Worm (Caenorhabditis elegans) whole organism, young adult: ENCODE measurements around the gene clec-47.

Source experiments
- B0336.3 ChIP-seq: fragments of 200-800 bp; sonication (Bioruptor generic); IDR thresholded peaks from 2 replicates; pipeline ENCODE4 v1.3.6; 2022; ENCODE audit warnings: missing genetic modification characterization, missing compliant biosample characterization
- F39B2.1 ChIP-seq: fragments of 200-800 bp; sonication (Bioruptor generic); IDR thresholded peaks from 2 replicates; pipeline ENCODE4 v1.3.6; 2022; ENCODE audit warnings: missing genetic modification reagents, missing genetic modification characterization, missing compliant biosample characterization
- Y56A3A.18 ChIP-seq: fragments of 200-800 bp; sonication (Bioruptor generic); IDR thresholded peaks from 2 replicates; pipeline ENCODE4 v1.3.6; 2022; ENCODE audit warnings: missing genetic modification reagents, missing genetic modification characterization, missing compliant biosample characterization
- ZK185.1 ChIP-seq: sonication (generic microtip); optimal IDR thresholded peaks from 2 replicates; lab custom pipeline; 2016; ENCODE audit warnings: mild to moderate bottlenecking, missing genetic modification characterization, missing compliant biosample characterization; ENCODE audit not compliant: poor library complexity, severe bottlenecking
- akir-1 ChIP-seq: fragments of 200-800 bp; sonication (Bioruptor generic); optimal IDR thresholded peaks from 2 replicates; lab custom pipeline; 2018; ENCODE audit warnings: mild to moderate bottlenecking, missing genetic modification characterization, moderate library complexity, missing compliant biosample characterization
- ama-1 ChIP-seq, 3 experiments: fragments of 150-350 bp in 1 of 3; sonication (generic microtip) in 2 of 3; optimal IDR thresholded peaks; 2 replicates each; lab custom pipeline; 2014 to 2018; ENCODE audit warnings: missing biosample characterization in 2 of 3, missing genetic modification characterization in 2 of 3, missing genetic modification reagents in 2 of 3
- atf-7 ChIP-seq: sonication (generic microtip); optimal IDR thresholded peaks from 2 replicates; lab custom pipeline; 2017; ENCODE audit warnings: mild to moderate bottlenecking, missing genetic modification characterization, missing compliant biosample characterization
- bed-2 ChIP-seq: fragments of 200-800 bp; sonication (Bioruptor generic); IDR thresholded peaks from 2 replicates; pipeline ENCODE4 v1.3.6; 2022; ENCODE audit warnings: missing genetic modification reagents, missing genetic modification characterization, missing compliant biosample characterization
- ccch-3 ChIP-seq: fragments of 200-800 bp; sonication (Bioruptor generic); optimal IDR thresholded peaks from 2 replicates; lab custom pipeline; 2018; ENCODE audit warnings: mild to moderate bottlenecking, missing genetic modification characterization, missing compliant biosample characterization
- ceh-79 ChIP-seq: sonication (generic microtip); optimal IDR thresholded peaks from 2 replicates; lab custom pipeline; 2017; ENCODE audit warnings: mild to moderate bottlenecking, missing genetic modification characterization, missing compliant biosample characterization
- efl-1 ChIP-seq: fragments of 150-350 bp; optimal IDR thresholded peaks from 2 replicates; lab custom pipeline; 2014; ENCODE audit warnings: missing biosample characterization, missing genetic modification reagents, missing genetic modification characterization
- egrh-3 ChIP-seq: fragments of 200-800 bp; sonication (Bioruptor generic); IDR thresholded peaks from 2 replicates; pipeline ENCODE4 v1.3.6; 2022; ENCODE audit warnings: missing genetic modification reagents, missing genetic modification characterization, missing compliant biosample characterization
- fkh-3 ChIP-seq: sonication (generic microtip); optimal IDR thresholded peaks from 2 replicates; lab custom pipeline; 2016; ENCODE audit warnings: mild to moderate bottlenecking, missing genetic modification characterization, missing compliant biosample characterization
- hlh-12 ChIP-seq: sonication (generic microtip); optimal IDR thresholded peaks from 2 replicates; lab custom pipeline; 2016; ENCODE audit warnings: missing genetic modification characterization, missing compliant biosample characterization
- lin-26 ChIP-seq: fragments of 200-800 bp; sonication (Bioruptor generic); IDR thresholded peaks from 2 replicates; pipeline ENCODE4 v1.3.6; 2022; ENCODE audit warnings: missing genetic modification reagents, missing genetic modification characterization, missing compliant biosample characterization
- nhr-120 ChIP-seq: fragments of 200-800 bp; sonication (Bioruptor generic); IDR thresholded peaks from 2 replicates; pipeline ENCODE4 v1.3.6; 2022; ENCODE audit warnings: missing genetic modification characterization, missing compliant biosample characterization
- rcor-1 ChIP-seq: fragments of 200-800 bp; sonication (Bioruptor generic); IDR thresholded peaks from 2 replicates; pipeline ENCODE4 v1.3.6; 2022; ENCODE audit warnings: missing genetic modification reagents, missing genetic modification characterization, missing compliant biosample characterization
- repo-1 ChIP-seq: sonication (generic microtip); optimal IDR thresholded peaks from 2 replicates; lab custom pipeline; 2017; ENCODE audit warnings: mild to moderate bottlenecking, missing genetic modification characterization, missing compliant biosample characterization
- sdz-38 ChIP-seq: sonication (generic microtip); optimal IDR thresholded peaks from 2 replicates; lab custom pipeline; 2016; ENCODE audit warnings: missing genotype, missing genetic modification characterization, missing compliant biosample characterization
- unc-62 ChIP-seq: fragments of 150-350 bp; optimal IDR thresholded peaks from 2 replicates; lab custom pipeline; 2014; ENCODE audit warnings: missing biosample characterization, missing genetic modification reagents, missing genetic modification characterization
- zfh-2 ChIP-seq: fragments of 200-800 bp; sonication (Bioruptor generic); conservative IDR thresholded peaks from 2 replicates; pipeline ENCODE4 v1.3.6; 2022; ENCODE audit warnings: missing genetic modification reagents, missing genetic modification characterization, missing compliant biosample characterization

The clec-47 gene

DNA sequence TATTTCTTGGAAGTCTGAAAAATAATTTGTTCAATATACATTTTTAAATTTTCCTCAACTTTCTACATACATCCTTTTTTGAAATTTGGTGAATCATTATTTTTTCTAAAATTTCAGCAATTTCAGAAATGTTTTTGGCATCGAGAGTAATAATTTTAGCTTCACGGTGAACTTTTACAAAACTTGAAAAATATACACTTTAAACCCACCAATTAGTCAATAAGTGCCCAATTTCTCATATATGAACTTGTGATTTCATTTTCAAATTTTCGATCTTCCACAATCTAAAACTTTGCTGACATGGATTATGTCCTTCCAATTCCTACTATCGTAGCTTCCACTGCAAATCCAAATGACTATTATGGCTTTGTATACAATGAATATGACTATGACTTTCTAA is 48.1 kb downstream of the clec-47 start, which contains the start of gene srw-24:
srw-24 (plus strand) TSS at position 301 of the 400 bp plus-strand sequence.
- TF ChIP-seq zfh-2 (no peak), rcor-1 (GFP tag; lab: Robert Waterston, UW) (no peak), nhr-120 (GFP tag; lab: Robert Waterston, UW) (no peak), sdz-38 (tag; lab: Kevin White, UChicago) (no peak), F39B2.1 (GFP tag; lab: Robert Waterston, UW) (no peak), unc-62 (no peak)

DNA sequence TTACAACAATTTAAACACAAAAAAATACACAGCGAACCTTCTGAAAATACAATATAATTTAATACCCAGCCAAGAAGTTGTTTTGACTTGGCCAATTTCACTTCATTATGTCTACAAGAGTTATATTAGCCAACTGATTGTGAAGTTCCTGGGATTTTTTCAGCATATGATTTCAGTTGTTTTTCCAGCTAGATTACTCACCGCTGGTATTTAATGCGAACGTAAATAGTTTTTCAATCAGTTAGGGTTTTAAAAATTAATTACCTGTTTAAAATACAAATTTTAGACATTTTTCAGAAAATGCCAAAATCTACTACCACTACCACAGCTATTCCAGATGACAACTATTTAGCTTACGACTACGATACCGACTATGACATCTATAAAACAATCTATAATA is 50.1 kb downstream of the clec-47 start, which contains the start of gene srw-14:
srw-14 (plus strand) TSS at position 301 of the 400 bp plus-strand sequence.
- TF ChIP-seq efl-1 (GFP tag; lab: Kevin White, UChicago) (no peak), ZK185.1 (tag; lab: Kevin White, UChicago) (no peak), zfh-2 (no peak), hlh-12 (no peak), atf-7 (tag; lab: Kevin White, UChicago) (no peak), Y56A3A.18 (GFP tag; lab: Robert Waterston, UW) (no peak), ccch-3 (GFP tag; lab: Kevin White, UChicago) (no peak), ceh-79 (tag; lab: Kevin White, UChicago) (no peak), B0336.3 (GFP tag; lab: Robert Waterston, UW) (no peak), bed-2 (no peak), lin-26 (GFP tag; lab: Robert Waterston, UW) (no peak), ama-1 (optimal IDR thresholded peaks at IDR 0.05; lab: Kevin White, UChicago) (no peak), ama-1 (GFP tag; optimal IDR thresholded peaks at IDR 0.05; lab: Kevin White, UChicago) (no peak), akir-1 (no peak), repo-1 (no peak), fkh-3 (tag; lab: Kevin White, UChicago) (no peak), egrh-3 (GFP tag; lab: Robert Waterston, UW) (no peak)
